Worm (Caenorhabditis elegans) whole organism, L1 larva: ENCODE measurements around the gene F26F4.2.

Experiments
- aha-1 ChIP-seq: fragments of 150-350 bp; optimal IDR thresholded peaks from 2 replicates; lab custom pipeline; 2014; ENCODE audit warnings: missing biosample characterization, missing genetic modification characterization
- dsc-1 ChIP-seq: sonication (generic microtip); optimal IDR thresholded peaks from 2 replicates; lab custom pipeline; 2016; ENCODE audit warnings: mild to moderate bottlenecking, missing genetic modification characterization, missing compliant biosample characterization
- jun-1 ChIP-seq: fragments of 150-350 bp; optimal IDR thresholded peaks from 2 replicates; lab custom pipeline; 2014; ENCODE audit warnings: missing biosample characterization, missing genetic modification reagents, missing genetic modification characterization
- lin-15B ChIP-seq: fragments of 150-350 bp; sonication (generic microtip); optimal IDR thresholded peaks from 3 replicates; lab custom pipeline; 2014; ENCODE audit warnings: missing biosample characterization, missing genetic modification characterization
- snpc-4 ChIP-seq: fragments of 150-350 bp; optimal IDR thresholded peaks from 2 replicates; lab custom pipeline; 2014; ENCODE audit warnings: missing biosample characterization, missing genetic modification characterization
- zag-1 ChIP-seq: fragments of 150-350 bp; optimal IDR thresholded peaks from 2 replicates; lab custom pipeline; 2014; ENCODE audit warnings: missing biosample characterization, missing genetic modification characterization
- ztf-11 ChIP-seq, 2 experiments: sonication (generic microtip); optimal IDR thresholded peaks; 2 replicates each; lab custom pipeline; 2016 to 2017; ENCODE audit warnings: missing genetic modification characterization in 2 of 2, missing biosample characterization in 1 of 2, missing compliant biosample characterization in 1 of 2

DNA sequence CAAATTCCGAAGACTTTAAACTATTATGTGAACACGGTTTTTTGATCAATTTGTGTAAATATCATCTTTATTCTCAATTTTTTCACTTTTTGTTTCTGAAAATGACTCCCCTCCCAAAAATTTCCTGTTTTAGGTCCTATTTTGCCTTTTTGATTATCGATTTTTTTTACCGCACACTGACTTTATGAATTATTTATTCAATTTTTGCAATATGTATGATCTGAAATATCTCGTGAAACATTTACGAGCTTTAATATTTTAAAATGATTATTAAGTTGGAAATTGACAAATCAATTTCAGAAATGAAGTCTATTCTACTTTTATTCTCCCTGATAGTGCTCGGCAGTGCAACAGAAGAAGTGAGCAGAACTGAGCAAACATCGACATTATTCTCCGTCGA is 31.6 kb upstream of the F26F4.2 start, which contains the start of gene C35D10.1:
- no peak for TF ChIP-seq jun-1 (tag; lab: Kevin White, UChicago)
- TF ChIP-seq dsc-1 (tag; lab: Kevin White, UChicago), result no peak
- TF ChIP-seq lin-15B, result no peak
- no peak for TF ChIP-seq zag-1 (tag; lab: Kevin White, UChicago)
- no peak for TF ChIP-seq ztf-11 (tag; optimal IDR thresholded peaks at IDR 0.05; lab: Kevin White, UChicago)
- TF ChIP-seq snpc-4 (tag; lab: Kevin White, UChicago), result no peak
- no peak for TF ChIP-seq aha-1 (tag; lab: Kevin White, UChicago)
